Worm (Caenorhabditis elegans): Measurements from ENCODE around the gene Y53F4B.23.

Y53F4B.23 gene

ce11 chrII:15124193-15124592 is at the start of gene Y53F4B.23:
Gene Y53F4B.23, plus strand, starts transcription at chrII:15124504.
- TF ChIP-seq dao-5 (tag; optimal IDR thresholded peaks at IDR 0.05) (no peak), him-1 (tag; optimal IDR thresholded peaks at IDR 0.05) (no peak), W03F9.2 (tag; optimal IDR thresholded peaks at IDR 0.05) (no peak)

ce11 chrII:15074760-15075159 is 49.5 kb upstream of the Y53F4B.23 start:
- TF ChIP-seq W03F9.2 (tag; optimal IDR thresholded peaks at IDR 0.05) = no peak
- TF ChIP-seq him-1 (tag; optimal IDR thresholded peaks at IDR 0.05) = no peak

- TF ChIP-seq dao-5 (tag; optimal IDR thresholded peaks at IDR 0.05) (no peak), W03F9.2 (tag; optimal IDR thresholded peaks at IDR 0.05) (peak; percentile 29), him-1 (tag; optimal IDR thresholded peaks at IDR 0.05) (no peak)
These were observed 47.4 kb upstream of the Y53F4B.23 start, which contains the start of gene Y53F4B.19 for ce11 chrII:15076778-15077435. Gene Y53F4B.19, plus strand, starts transcription at chrII:15076934.

ce11 chrII:15080535-15080934 is 43.8 kb upstream of the Y53F4B.23 start:
- no peak for TF ChIP-seq dao-5 (tag; optimal IDR thresholded peaks at IDR 0.05)
- TF ChIP-seq him-1 (tag; optimal IDR thresholded peaks at IDR 0.05) = no peak
- no peak for TF ChIP-seq W03F9.2 (tag; optimal IDR thresholded peaks at IDR 0.05)

- TF ChIP-seq dao-5 (tag; optimal IDR thresholded peaks at IDR 0.05) = no peak
- no peak for TF ChIP-seq him-1 (tag; optimal IDR thresholded peaks at IDR 0.05)
- no peak for TF ChIP-seq W03F9.2 (tag; optimal IDR thresholded peaks at IDR 0.05)
These were observed 40.1 kb upstream of the Y53F4B.23 start, which contains the start of gene Y53F4B.20 for ce11 chrII:15084170-15084569. Gene Y53F4B.20, plus strand, starts transcription at chrII:15084470.

ce11 chrII:15089086-15089895 is 35.0 kb upstream of the Y53F4B.23 start:
- TF ChIP-seq W03F9.2 (tag; optimal IDR thresholded peaks at IDR 0.05) (no peak), dao-5 (tag; optimal IDR thresholded peaks at IDR 0.05) (no peak), him-1 (tag; optimal IDR thresholded peaks at IDR 0.05) (no peak)

ce11 chrII:15089896-15090230 is 34.4 kb upstream of the Y53F4B.23 start, which contains the start of gene Y53F4B.21:
Gene Y53F4B.21, plus strand, starts transcription at chrII:15090180.
- TF ChIP-seq W03F9.2 (tag; optimal IDR thresholded peaks at IDR 0.05) (no peak), him-1 (tag; optimal IDR thresholded peaks at IDR 0.05) (no peak), dao-5 (tag; optimal IDR thresholded peaks at IDR 0.05) (no peak)

ce11 chrII:15107184-15107583 is 17.1 kb upstream of the Y53F4B.23 start:
- TF ChIP-seq W03F9.2 (tag; optimal IDR thresholded peaks at IDR 0.05) = no peak

ce11 chrII:15109844-15110243 is 14.5 kb upstream of the Y53F4B.23 start, which contains the start of gene Y53F4B.39:
Gene Y53F4B.39, plus strand, starts transcription at chrII:15110144.
- no peak for TF ChIP-seq him-1 (tag; optimal IDR thresholded peaks at IDR 0.05)
- TF ChIP-seq dao-5 (tag; optimal IDR thresholded peaks at IDR 0.05) = no peak
- TF ChIP-seq W03F9.2 (tag; optimal IDR thresholded peaks at IDR 0.05) = no peak

ce11 chrII:15111352-15111751 is 13.0 kb upstream of the Y53F4B.23 start:
- no peak for TF ChIP-seq dao-5 (tag; optimal IDR thresholded peaks at IDR 0.05)

- peak; percentile 24 for TF ChIP-seq W03F9.2 (tag; optimal IDR thresholded peaks at IDR 0.05)
- TF ChIP-seq him-1 (tag; optimal IDR thresholded peaks at IDR 0.05) = no peak
- TF ChIP-seq dao-5 (tag; optimal IDR thresholded peaks at IDR 0.05) = no peak
These were observed 4.6 kb upstream of the Y53F4B.23 start, which contains the start of gene arp-1 for ce11 chrII:15119537-15120360. Gene arp-1, plus strand, starts transcription at chrII:15120301.

ce11 chrII:15130512-15130911 is 6.2 kb downstream of the Y53F4B.23 start, which contains the start of gene Y53F4B.62:
Gene Y53F4B.62, minus strand, starts transcription at chrII:15130612.
- no peak for TF ChIP-seq dao-5 (tag; optimal IDR thresholded peaks at IDR 0.05)
- TF ChIP-seq him-1 (tag; optimal IDR thresholded peaks at IDR 0.05) = no peak

- TF ChIP-seq W03F9.2 (tag; optimal IDR thresholded peaks at IDR 0.05) (no peak), dao-5 (tag; optimal IDR thresholded peaks at IDR 0.05) (no peak), him-1 (tag; optimal IDR thresholded peaks at IDR 0.05) (no peak)
These were observed 10.0 kb downstream of the Y53F4B.23 start, which contains the start of gene Y53F4B.24 for ce11 chrII:15134332-15134731. Gene Y53F4B.24, minus strand, starts transcription at chrII:15134432.

All from whole organism, L4/young adult.